1 fruit fly cellular context compared by ENCODE assay signal in the genomic region with DNA sequence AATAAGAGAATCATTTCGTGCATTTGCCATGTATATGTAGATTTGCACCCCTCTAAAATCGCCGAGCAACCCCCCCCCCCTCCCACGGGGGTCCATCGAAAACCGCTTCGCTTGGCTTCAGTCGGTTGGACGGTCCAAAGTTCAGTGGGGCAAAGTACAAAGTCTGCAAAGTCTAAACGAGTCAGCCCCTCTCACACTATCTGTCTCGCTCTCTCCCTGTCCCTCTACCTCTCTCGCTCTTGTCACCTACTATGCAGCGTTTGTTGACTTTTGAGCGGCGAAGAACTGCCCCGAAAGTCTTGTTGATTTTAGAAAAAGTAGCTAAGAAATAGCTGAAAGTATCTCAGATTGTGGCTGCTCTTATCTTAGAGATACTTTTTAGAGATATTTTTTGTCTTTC.
A peak's percentile ranks its signal among the peaks of the same experiment; 100 is the strongest.
TF ChIP-seq lines count a peak whose summit lies in the region.

No protein-coding gene starts in this region.

TF ChIP-seq in whole organism, embryonic, 481 proteins besides CTCF, POLR2A, EP300 and RAD21 (continued from another document and continues in another):
- TF ChIP-seq hb (GFP tag; IDR thresholded peaks at IDR 0.05; lab: Robert Waterston, UW; ENCODE audit: partially characterized antibody), result no peak
- peak; percentile 53; the same call in 1 of the 2 replicates for TF ChIP-seq seq (GFP tag; IDR thresholded peaks at IDR 0.05; lab: Robert Waterston, UW)
- TF ChIP-seq CG4360 (GFP tag; IDR thresholded peaks at IDR 0.05; lab: Robert Waterston, UW), result no peak
- TF ChIP-seq Dll (GFP tag; IDR thresholded peaks at IDR 0.05; lab: Robert Waterston, UW; ENCODE audit: partially characterized antibody), result no peak
- TF ChIP-seq bcd (GFP tag; optimal IDR thresholded peaks at IDR 0.05; lab: Kevin White, UChicago), result peak; percentile 11
- no peak for TF ChIP-seq sc (optimal IDR thresholded peaks at IDR 0.05; lab: Kevin White, UChicago)
- peak; percentile 16 for TF ChIP-seq sc (GFP tag; optimal IDR thresholded peaks at IDR 0.05; lab: Kevin White, UChicago)
- TF ChIP-seq CG13424 (tag; optimal IDR thresholded peaks at IDR 0.05; lab: Kevin White, UChicago), result peak; percentile 25
- no peak for TF ChIP-seq CG30431 (GFP tag; optimal IDR thresholded peaks at IDR 0.05; lab: Kevin White, UChicago)
- TF ChIP-seq D (optimal IDR thresholded peaks at IDR 0.05; lab: Kevin White, UChicago), result no peak
- no peak for TF ChIP-seq D (GFP tag; optimal IDR thresholded peaks at IDR 0.05; lab: Kevin White, UChicago)
- no peak for TF ChIP-seq chn (GFP tag; optimal IDR thresholded peaks at IDR 0.05; lab: Kevin White, UChicago)
- no peak for TF ChIP-seq Hr39 (optimal IDR thresholded peaks at IDR 0.05; lab: Kevin White, UChicago)
- no peak for TF ChIP-seq pho (GFP tag; optimal IDR thresholded peaks at IDR 0.05; lab: Kevin White, UChicago)
- TF ChIP-seq Stat92E (GFP tag; optimal IDR thresholded peaks at IDR 0.05; lab: Kevin White, UChicago), result no peak
- peak; percentile 0 for TF ChIP-seq Side (GFP tag; optimal IDR thresholded peaks at IDR 0.05; lab: Kevin White, UChicago)
- TF ChIP-seq z (GFP tag; IDR thresholded peaks at IDR 0.05; lab: Robert Waterston, UW), result peak; percentile 66; the same call in 1 of the 3 replicates
- TF ChIP-seq CG31388 (GFP tag; optimal IDR thresholded peaks at IDR 0.05; lab: Kevin White, UChicago), result no peak
- no peak for TF ChIP-seq CG16863 (GFP tag; optimal IDR thresholded peaks at IDR 0.05; lab: Kevin White, UChicago)
- no peak for TF ChIP-seq Spps (tag; optimal IDR thresholded peaks at IDR 0.05; lab: Kevin White, UChicago)
- TF ChIP-seq CG17829 (tag; optimal IDR thresholded peaks at IDR 0.05; lab: Kevin White, UChicago), result no peak
- TF ChIP-seq Oli (tag; optimal IDR thresholded peaks at IDR 0.05; lab: Kevin White, UChicago), result no peak
- no peak for TF ChIP-seq CG4282 (GFP tag; optimal IDR thresholded peaks at IDR 0.05; lab: Kevin White, UChicago)
- TF ChIP-seq CG16815 (GFP tag; optimal IDR thresholded peaks at IDR 0.05; lab: Kevin White, UChicago), result no peak
- no peak for TF ChIP-seq CG3995 (GFP tag; optimal IDR thresholded peaks at IDR 0.05; lab: Kevin White, UChicago)
- peak; percentile 24 for TF ChIP-seq CG8281 (tag; optimal IDR thresholded peaks at IDR 0.05; lab: Kevin White, UChicago)
- TF ChIP-seq Elba2 (GFP tag; optimal IDR thresholded peaks at IDR 0.05; lab: Kevin White, UChicago), result no peak
- peak; percentile 26 for TF ChIP-seq CG17385 (GFP tag; optimal IDR thresholded peaks at IDR 0.05; lab: Kevin White, UChicago)
- no peak for TF ChIP-seq lola (GFP tag; optimal IDR thresholded peaks at IDR 0.05; lab: Kevin White, UChicago)
- no peak for TF ChIP-seq CG16813 (GFP tag; IDR thresholded peaks at IDR 0.05; lab: Robert Waterston, UW; ENCODE audit: partially characterized antibody)
- TF ChIP-seq CG18476 (GFP tag; optimal IDR thresholded peaks at IDR 0.05; lab: Kevin White, UChicago), result no peak
- no peak for TF ChIP-seq ems (GFP tag; optimal IDR thresholded peaks at IDR 0.05; lab: Kevin White, UChicago)
- TF ChIP-seq ab (GFP tag; optimal IDR thresholded peaks at IDR 0.05; lab: Kevin White, UChicago), result no peak
- TF ChIP-seq Deaf1 (tag; optimal IDR thresholded peaks at IDR 0.05; lab: Kevin White, UChicago), result no peak
- peak; percentile 63 for TF ChIP-seq Sox100B (GFP tag; optimal IDR thresholded peaks at IDR 0.05; lab: Kevin White, UChicago)
- peak; percentile 32 for TF ChIP-seq Fer1 (GFP tag; optimal IDR thresholded peaks at IDR 0.05; lab: Kevin White, UChicago)
- no peak for TF ChIP-seq ssp (GFP tag; IDR thresholded peaks at IDR 0.05; lab: Robert Waterston, UW)
- TF ChIP-seq CG1602 (GFP tag; optimal IDR thresholded peaks at IDR 0.05; lab: Kevin White, UChicago), result no peak
- no peak for TF ChIP-seq Ravus (GFP tag; IDR thresholded peaks at IDR 0.05; lab: Robert Waterston, UW)
- peak; percentile 40 for TF ChIP-seq sens-2 (GFP tag; IDR thresholded peaks at IDR 0.05; lab: Robert Waterston, UW)
- TF ChIP-seq Xrp1 (GFP tag; IDR thresholded peaks at IDR 0.05; lab: Robert Waterston, UW), result peak; percentile 41; the same call in 1 of the 2 replicates
- TF ChIP-seq H2.0 (GFP tag; IDR thresholded peaks at IDR 0.05; lab: Robert Waterston, UW), result 0 out of 2 replicates have a peak, but pooled peaks have one; percentile 7
- peak; percentile 1 for TF ChIP-seq HmgZ (tag; optimal IDR thresholded peaks at IDR 0.05; lab: Kevin White, UChicago)
- peak; percentile 60; the same call in 1 of the 2 replicates for TF ChIP-seq HLH3B (GFP tag; IDR thresholded peaks at IDR 0.05; lab: Robert Waterston, UW)
- TF ChIP-seq Kr (GFP tag; optimal IDR thresholded peaks at IDR 0.05; lab: Kevin White, UChicago), result no peak
- TF ChIP-seq ERR (GFP tag; optimal IDR thresholded peaks at IDR 0.05; lab: Kevin White, UChicago), result no peak
- no peak for TF ChIP-seq CG14965 (GFP tag; optimal IDR thresholded peaks at IDR 0.05; lab: Kevin White, UChicago; ENCODE audit: borderline replicate concordance)
- peak; percentile 82 for TF ChIP-seq CG10543 (GFP tag; optimal IDR thresholded peaks at IDR 0.05; lab: Kevin White, UChicago)
- TF ChIP-seq da (GFP tag; optimal IDR thresholded peaks at IDR 0.05; lab: Kevin White, UChicago), result no peak
- no peak for TF ChIP-seq exex (tag; optimal IDR thresholded peaks at IDR 0.05; lab: Kevin White, UChicago)
- peak; percentile 81 for TF ChIP-seq BtbVII (GFP tag; optimal IDR thresholded peaks at IDR 0.05; lab: Kevin White, UChicago)
- no peak for TF ChIP-seq cad (GFP tag; optimal IDR thresholded peaks at IDR 0.05; lab: Kevin White, UChicago)
- TF ChIP-seq pb (GFP tag; optimal IDR thresholded peaks at IDR 0.05; lab: Kevin White, UChicago), result peak; percentile 32
- no peak for TF ChIP-seq nerfin-2 (GFP tag; IDR thresholded peaks at IDR 0.05; lab: Robert Waterston, UW; ENCODE audit: partially characterized antibody)
- TF ChIP-seq cg (GFP tag; optimal IDR thresholded peaks at IDR 0.05; lab: Kevin White, UChicago), result no peak
- TF ChIP-seq CG13775 (GFP tag; optimal IDR thresholded peaks at IDR 0.05; lab: Kevin White, UChicago), result peak; percentile 24
- TF ChIP-seq CG13123 (GFP tag; optimal IDR thresholded peaks at IDR 0.05; lab: Kevin White, UChicago), result no peak
- TF ChIP-seq zen (tag; optimal IDR thresholded peaks at IDR 0.05; lab: Kevin White, UChicago), result no peak
- TF ChIP-seq CG14667 (GFP tag; IDR thresholded peaks at IDR 0.05; lab: Robert Waterston, UW), result no peak
- TF ChIP-seq CG33557 (GFP tag; optimal IDR thresholded peaks at IDR 0.05; lab: Kevin White, UChicago), result peak; percentile 48
- no peak for TF ChIP-seq CG2129 (GFP tag; IDR thresholded peaks at IDR 0.05; lab: Robert Waterston, UW; ENCODE audit: partially characterized antibody)
- no peak for TF ChIP-seq Scr (GFP tag; IDR thresholded peaks at IDR 0.05; lab: Robert Waterston, UW; ENCODE audit: partially characterized antibody)
- TF ChIP-seq Meics (GFP tag; optimal IDR thresholded peaks at IDR 0.05; lab: Kevin White, UChicago), result peak; percentile 42
- no peak for TF ChIP-seq cas (GFP tag; IDR thresholded peaks at IDR 0.05; lab: Robert Waterston, UW)
- peak; percentile 50 for TF ChIP-seq odd (GFP tag; optimal IDR thresholded peaks at IDR 0.05; lab: Kevin White, UChicago)
- peak; percentile 80 for TF ChIP-seq sug (tag; optimal IDR thresholded peaks at IDR 0.05; lab: Kevin White, UChicago)
- TF ChIP-seq sima (GFP tag; optimal IDR thresholded peaks at IDR 0.05; lab: Kevin White, UChicago), result no peak
- TF ChIP-seq CG12236 (GFP tag; optimal IDR thresholded peaks at IDR 0.05; lab: Kevin White, UChicago), result no peak
- TF ChIP-seq CG15073 (GFP tag; optimal IDR thresholded peaks at IDR 0.05; lab: Kevin White, UChicago), result no peak
- no peak for TF ChIP-seq repo (GFP tag; optimal IDR thresholded peaks at IDR 0.05; lab: Kevin White, UChicago)
- peak; percentile 7 for TF ChIP-seq tio (GFP tag; optimal IDR thresholded peaks at IDR 0.05; lab: Kevin White, UChicago)
- no peak for TF ChIP-seq dan (GFP tag; IDR thresholded peaks at IDR 0.05; lab: Robert Waterston, UW)
- peak; percentile 77 for TF ChIP-seq HHEX (GFP tag; optimal IDR thresholded peaks at IDR 0.05; lab: Kevin White, UChicago)
- TF ChIP-seq kni (GFP tag; optimal IDR thresholded peaks at IDR 0.05; lab: Kevin White, UChicago), result peak; percentile 68
- peak; percentile 14 for TF ChIP-seq CG11504 (tag; optimal IDR thresholded peaks at IDR 0.05; lab: Kevin White, UChicago)
- TF ChIP-seq klu (GFP tag; IDR thresholded peaks at IDR 0.05; lab: Robert Waterston, UW), result no peak
- no peak for TF ChIP-seq CG4854 (GFP tag; optimal IDR thresholded peaks at IDR 0.05; lab: Kevin White, UChicago)
- no peak for TF ChIP-seq Dref (GFP tag; IDR thresholded peaks at IDR 0.05; lab: Robert Waterston, UW)
- peak; percentile 60 for TF ChIP-seq Rfx (GFP tag; IDR thresholded peaks at IDR 0.05; lab: Robert Waterston, UW)
- TF ChIP-seq zfh2 (GFP tag; optimal IDR thresholded peaks at IDR 0.05; lab: Kevin White, UChicago), result no peak
- TF ChIP-seq bigmax (GFP tag; optimal IDR thresholded peaks at IDR 0.05; lab: Kevin White, UChicago), result no peak
- no peak for TF ChIP-seq Fer2 (tag; optimal IDR thresholded peaks at IDR 0.05; lab: Kevin White, UChicago)
- peak; percentile 13 for TF ChIP-seq PHDP (tag; optimal IDR thresholded peaks at IDR 0.05; lab: Kevin White, UChicago)
- TF ChIP-seq CG3838 (GFP tag; optimal IDR thresholded peaks at IDR 0.05; lab: Kevin White, UChicago), result no peak
- no peak for TF ChIP-seq CG8290 (GFP tag; optimal IDR thresholded peaks at IDR 0.05; lab: Kevin White, UChicago)
- TF ChIP-seq CG8290 (tag; optimal IDR thresholded peaks at IDR 0.05; lab: Kevin White, UChicago), result peak; percentile 37 to 63
- no peak for TF ChIP-seq Ptx1 (GFP tag; IDR thresholded peaks at IDR 0.05; lab: Robert Waterston, UW)
- TF ChIP-seq Drgx (GFP tag; IDR thresholded peaks at IDR 0.05; lab: Robert Waterston, UW), result peak; percentile 94
- no peak for TF ChIP-seq CG14050 (GFP tag; IDR thresholded peaks at IDR 0.05; lab: Robert Waterston, UW)
- peak; percentile 2 for TF ChIP-seq lilli (GFP tag; optimal IDR thresholded peaks at IDR 0.05; lab: Kevin White, UChicago)
- TF ChIP-seq CG33213 (GFP tag; optimal IDR thresholded peaks at IDR 0.05; lab: Kevin White, UChicago), result no peak
- TF ChIP-seq CG8388 (GFP tag; optimal IDR thresholded peaks at IDR 0.05; lab: Kevin White, UChicago), result no peak
- no peak for TF ChIP-seq hkb (optimal IDR thresholded peaks at IDR 0.05; lab: Kevin White, UChicago)
- TF ChIP-seq hkb (GFP tag; IDR thresholded peaks at IDR 0.05; lab: Robert Waterston, UW), result peak; percentile 40; the same call in 1 of the 2 replicates
- TF ChIP-seq Lhr (GFP tag; optimal IDR thresholded peaks at IDR 0.05; lab: Kevin White, UChicago), result no peak
- TF ChIP-seq wdn (GFP tag; IDR thresholded peaks at IDR 0.05; lab: Robert Waterston, UW), result no peak
- peak; percentile 76 for TF ChIP-seq CG6254 (GFP tag; optimal IDR thresholded peaks at IDR 0.05; lab: Kevin White, UChicago)
- no peak for TF ChIP-seq CG17612 (GFP tag; IDR thresholded peaks at IDR 0.05; lab: Robert Waterston, UW)
- TF ChIP-seq CG3847 (GFP tag; IDR thresholded peaks at IDR 0.05; lab: Robert Waterston, UW), result no peak
- 0 out of 2 replicates have a peak, but pooled peaks have one; percentile 13 for TF ChIP-seq Rx (GFP tag; IDR thresholded peaks at IDR 0.05; lab: Robert Waterston, UW)
- no peak for TF ChIP-seq Nf-YB (GFP tag; optimal IDR thresholded peaks at IDR 0.05; lab: Kevin White, UChicago)
- TF ChIP-seq NfI (GFP tag; optimal IDR thresholded peaks at IDR 0.05; lab: Kevin White, UChicago), result peak; percentile 58
- TF ChIP-seq CG10321 (GFP tag; IDR thresholded peaks at IDR 0.05; lab: Robert Waterston, UW), result peak; percentile 83
- TF ChIP-seq Atf6 (GFP tag; IDR thresholded peaks at IDR 0.05; lab: Robert Waterston, UW), result peak; percentile 53
- TF ChIP-seq aop (GFP tag; IDR thresholded peaks at IDR 0.05; lab: Robert Waterston, UW), result no peak
- no peak for TF ChIP-seq ash1 (GFP tag; optimal IDR thresholded peaks at IDR 0.05; lab: Kevin White, UChicago)
- TF ChIP-seq crc (GFP tag; optimal IDR thresholded peaks at IDR 0.05; lab: Kevin White, UChicago), result no peak
- TF ChIP-seq CG3726 (GFP tag; IDR thresholded peaks at IDR 0.05; lab: Robert Waterston, UW), result peak; percentile 53; the same call in 1 of the 3 replicates
- TF ChIP-seq CG2199 (GFP tag; IDR thresholded peaks at IDR 0.05; lab: Robert Waterston, UW), result peak; percentile 43; the same call in 1 of the 3 replicates
- no peak for TF ChIP-seq Opbp (GFP tag; IDR thresholded peaks at IDR 0.05; lab: Robert Waterston, UW; ENCODE audit: partially characterized antibody)
- no peak for TF ChIP-seq pan (optimal IDR thresholded peaks at IDR 0.05; lab: Kevin White, UChicago)
- TF ChIP-seq pan (GFP tag; optimal IDR thresholded peaks at IDR 0.05 in 1 of 2, IDR thresholded peaks at IDR 0.05 in 1 of 2), result peak in 1 of 2 experiments; percentile 70
- TF ChIP-seq ftz-f1 (GFP tag; optimal IDR thresholded peaks at IDR 0.05; lab: Kevin White, UChicago), result no peak
- TF ChIP-seq CG3281 (GFP tag; optimal IDR thresholded peaks at IDR 0.05; lab: Kevin White, UChicago), result peak; percentile 67
- no peak for TF ChIP-seq ap (GFP tag; IDR thresholded peaks at IDR 0.05; lab: Robert Waterston, UW)
- no peak for TF ChIP-seq twi (tag; optimal IDR thresholded peaks at IDR 0.05; lab: Kevin White, UChicago)
- no peak for TF ChIP-seq croc (GFP tag; conservative IDR thresholded peaks at IDR 0.05; lab: Robert Waterston, UW)
- TF ChIP-seq crol (GFP tag; IDR thresholded peaks at IDR 0.05; lab: Robert Waterston, UW), result peak; percentile 88
- TF ChIP-seq vfl (GFP tag; optimal IDR thresholded peaks at IDR 0.05; lab: Kevin White, UChicago), result no peak
- TF ChIP-seq bab2 (GFP tag; optimal IDR thresholded peaks at IDR 0.05; lab: Kevin White, UChicago), result no peak
- TF ChIP-seq CG6683 (GFP tag; optimal IDR thresholded peaks at IDR 0.05; lab: Kevin White, UChicago), result no peak
- TF ChIP-seq CG6175 (GFP tag; IDR thresholded peaks at IDR 0.05; lab: Robert Waterston, UW), result peak; percentile 58; the same call in 1 of the 3 replicates
- peak; percentile 40 for TF ChIP-seq CG3407 (GFP tag; optimal IDR thresholded peaks at IDR 0.05; lab: Kevin White, UChicago)
- no peak for TF ChIP-seq mld (GFP tag; IDR thresholded peaks at IDR 0.05; lab: Robert Waterston, UW; ENCODE audit: partially characterized antibody)
- peak; percentile 47 for TF ChIP-seq Jarid2 (GFP tag; optimal IDR thresholded peaks at IDR 0.05; lab: Kevin White, UChicago)
- TF ChIP-seq dmrt11E (tag; optimal IDR thresholded peaks at IDR 0.05; lab: Kevin White, UChicago), result peak; percentile 2
- TF ChIP-seq CG9932 (GFP tag; IDR thresholded peaks at IDR 0.05; lab: Robert Waterston, UW), result 0 out of 2 replicates have a peak, but pooled peaks have one; percentile 21
- TF ChIP-seq CG12744 (GFP tag; optimal IDR thresholded peaks at IDR 0.05; lab: Kevin White, UChicago), result no peak
- TF ChIP-seq br (optimal IDR thresholded peaks at IDR 0.05; lab: Kevin White, UChicago), result no peak
